Worm (Caenorhabditis elegans) whole organism, late embryonic: ENCODE results near the gene sec-23.
A peak's percentile ranks its signal among the peaks of the same experiment; 100 is the strongest.

Experiments used
- C38D4.7 ChIP-seq: fragments of 200-800 bp; sonication (Bioruptor generic); optimal IDR thresholded peaks from 2 replicates; lab custom pipeline; 2018; ENCODE audit warnings: mild to moderate bottlenecking, missing genetic modification characterization, moderate library complexity, missing compliant biosample characterization
- F13H6.1 ChIP-seq: sonication (generic microtip); optimal IDR thresholded peaks from 2 replicates; lab custom pipeline; 2016; ENCODE audit warnings: missing genetic modification characterization, missing compliant biosample characterization
- Y22D7AL.16 ChIP-seq: sonication (generic microtip); optimal IDR thresholded peaks from 2 replicates; lab custom pipeline; 2016; ENCODE audit warnings: missing genetic modification characterization, missing compliant biosample characterization
- ceh-2 ChIP-seq: sonication (generic microtip); optimal IDR thresholded peaks from 2 replicates; lab custom pipeline; 2016; ENCODE audit warnings: missing genotype, missing genetic modification characterization, missing compliant biosample characterization
- ceh-22 ChIP-seq: sonication (generic microtip); optimal IDR thresholded peaks from 2 replicates; lab custom pipeline; 2017; ENCODE audit warnings: missing biosample characterization, missing genetic modification characterization
- ceh-24 ChIP-seq: sonication (generic microtip); optimal IDR thresholded peaks from 2 replicates; lab custom pipeline; 2016; ENCODE audit warnings: mild to moderate bottlenecking, missing genetic modification characterization, missing compliant biosample characterization
- ceh-45 ChIP-seq: fragments of 200-800 bp; sonication (Bioruptor generic); IDR thresholded peaks from 2 replicates; pipeline ENCODE4 v1.3.6; 2022; ENCODE audit warnings: missing genetic modification reagents, missing genetic modification characterization, missing compliant biosample characterization
- ceh-48 ChIP-seq: sonication (generic microtip); optimal IDR thresholded peaks from 2 replicates; lab custom pipeline; 2016; ENCODE audit warnings: missing genetic modification characterization, inconsistent platforms, missing compliant biosample characterization
- ceh-6 ChIP-seq: fragments of 200-800 bp; sonication (Bioruptor generic); optimal IDR thresholded peaks from 2 replicates; lab custom pipeline; 2018; ENCODE audit warnings: mild to moderate bottlenecking, missing genetic modification characterization, missing compliant biosample characterization
- dmd-4 ChIP-seq: sonication (generic microtip); optimal IDR thresholded peaks from 2 replicates; lab custom pipeline; 2016; ENCODE audit warnings: borderline replicate concordance, missing genetic modification characterization, missing compliant biosample characterization
- dve-1 ChIP-seq: sonication (generic microtip); optimal IDR thresholded peaks from 2 replicates; lab custom pipeline; 2017; ENCODE audit warnings: antibody characterized with exemption, mild to moderate bottlenecking, missing genetic modification characterization, missing compliant biosample characterization
- elt-2 ChIP-seq: sonication (generic microtip); optimal IDR thresholded peaks from 2 replicates; lab custom pipeline; 2016; ENCODE audit warnings: missing genetic modification reagents, missing genetic modification characterization, missing compliant biosample characterization
- elt-4 ChIP-seq: sonication (generic microtip); optimal IDR thresholded peaks from 2 replicates; lab custom pipeline; 2016; ENCODE audit warnings: missing genetic modification characterization, missing compliant biosample characterization
- ets-4 ChIP-seq: sonication (generic microtip); optimal IDR thresholded peaks from 2 replicates; lab custom pipeline; 2016; ENCODE audit warnings: missing genetic modification characterization, missing compliant biosample characterization
- eyg-1 ChIP-seq: sonication (generic microtip); optimal IDR thresholded peaks from 2 replicates; lab custom pipeline; 2016; ENCODE audit warnings: missing genotype, missing genetic modification characterization, missing compliant biosample characterization
- fax-1 ChIP-seq: sonication (generic microtip); optimal IDR thresholded peaks from 2 replicates; lab custom pipeline; 2016; ENCODE audit warnings: missing genotype, missing genetic modification characterization, missing compliant biosample characterization
- fkh-6 ChIP-seq: sonication (generic microtip); optimal IDR thresholded peaks from 2 replicates; lab custom pipeline; 2016; ENCODE audit warnings: missing genetic modification characterization, missing compliant biosample characterization
- hlh-13 ChIP-seq: fragments of 200-800 bp; sonication (Bioruptor generic); optimal IDR thresholded peaks from 2 replicates; lab custom pipeline; 2018; ENCODE audit warnings: mild to moderate bottlenecking, missing genetic modification characterization, missing compliant biosample characterization
- hlh-15 ChIP-seq: sonication (generic microtip); optimal IDR thresholded peaks from 2 replicates; lab custom pipeline; 2016; ENCODE audit warnings: missing genetic modification characterization, missing compliant biosample characterization
- lim-6 ChIP-seq: sonication (generic microtip); optimal IDR thresholded peaks from 2 replicates; lab custom pipeline; 2016; ENCODE audit warnings: missing genetic modification characterization, missing compliant biosample characterization
- lin-11 ChIP-seq: fragments of 200-800 bp; sonication (Bioruptor generic); optimal IDR thresholded peaks from 2 replicates; lab custom pipeline; 2018; ENCODE audit warnings: mild to moderate bottlenecking, missing genetic modification characterization, missing compliant biosample characterization
- mec-3 ChIP-seq: sonication (generic microtip); optimal IDR thresholded peaks from 2 replicates; lab custom pipeline; 2016; ENCODE audit warnings: borderline replicate concordance, missing genetic modification characterization, missing compliant biosample characterization
- nfya-1 ChIP-seq: sonication (generic microtip); optimal IDR thresholded peaks from 2 replicates; lab custom pipeline; 2017; ENCODE audit warnings: missing genetic modification characterization, mild to moderate bottlenecking, missing compliant biosample characterization, antibody characterized with exemption, moderate library complexity
- odd-2 ChIP-seq: sonication (generic microtip); optimal IDR thresholded peaks from 2 replicates; lab custom pipeline; 2017; ENCODE audit warnings: antibody characterized with exemption, mild to moderate bottlenecking, missing genetic modification characterization, missing compliant biosample characterization
- pag-3 ChIP-seq: sonication (generic microtip); optimal IDR thresholded peaks from 2 replicates; lab custom pipeline; 2016; ENCODE audit warnings: missing compliant biosample characterization, missing genetic modification characterization, borderline replicate concordance
- pax-1 ChIP-seq: fragments of 150-350 bp; optimal IDR thresholded peaks from 2 replicates; lab custom pipeline; 2014; ENCODE audit warnings: missing biosample characterization, missing genetic modification characterization
- pha-2 ChIP-seq: sonication (generic microtip); optimal IDR thresholded peaks from 2 replicates; lab custom pipeline; 2017; ENCODE audit warnings: mild to moderate bottlenecking, missing genetic modification characterization, missing compliant biosample characterization
- pros-1 ChIP-seq: fragments of 150-350 bp; optimal IDR thresholded peaks from 2 replicates; lab custom pipeline; 2014; ENCODE audit warnings: missing biosample characterization, missing genetic modification reagents, missing genetic modification characterization
- ref-2 ChIP-seq: sonication (generic microtip); optimal IDR thresholded peaks from 2 replicates; lab custom pipeline; 2016; ENCODE audit warnings: missing genetic modification characterization, missing compliant biosample characterization
- rnt-1 ChIP-seq: sonication (generic microtip); optimal IDR thresholded peaks from 2 replicates; lab custom pipeline; 2016; ENCODE audit warnings: missing genetic modification characterization, missing compliant biosample characterization
- sox-2 ChIP-seq: fragments of 200-800 bp; sonication (Bioruptor generic); IDR thresholded peaks from 2 replicates; pipeline ENCODE4 v1.3.6; 2022; ENCODE audit warnings: missing genetic modification reagents, missing genetic modification characterization, missing compliant biosample characterization
- tbx-2 ChIP-seq: sonication (generic microtip); optimal IDR thresholded peaks from 2 replicates; lab custom pipeline; 2016; ENCODE audit warnings: missing genetic modification characterization, missing compliant biosample characterization
- unc-3 ChIP-seq, 2 experiments: fragments of 200-800 bp in 1 of 2; sonication (Bioruptor generic) in 1 of 2; sonication (generic microtip) in 1 of 2; conservative IDR thresholded peaks in 1 of 2; optimal IDR thresholded peaks in 1 of 2; 2 replicates each; pipeline versions ENCODE4 v1.3.6 to Lab custom; 2016 to 2022; ENCODE audit warnings: missing compliant biosample characterization in 2 of 2, missing genetic modification characterization in 2 of 2, missing genetic modification reagents in 1 of 2
- unc-42 ChIP-seq: sonication (generic microtip); optimal IDR thresholded peaks from 2 replicates; lab custom pipeline; 2016; ENCODE audit warnings: missing genotype, missing genetic modification characterization, missing compliant biosample characterization
- unc-86 ChIP-seq: sonication (generic microtip); optimal IDR thresholded peaks from 2 replicates; lab custom pipeline; 2016; ENCODE audit warnings: missing genetic modification characterization, missing compliant biosample characterization
- ztf-16 ChIP-seq: sonication (generic microtip); optimal IDR thresholded peaks from 2 replicates; lab custom pipeline; 2017; ENCODE audit warnings: missing genetic modification characterization, missing compliant biosample characterization

The sec-23 gene

ce11 chrV:20065096-20065495, 26.0 kb upstream of the sec-23 start:
- peak; percentile 81 for TF ChIP-seq pha-2 (tag; lab: Kevin White, UChicago)
- TF ChIP-seq dmd-4 (tag; lab: Kevin White, UChicago): no peak
- TF ChIP-seq lin-11: no peak

ce11 chrV:20067075-20067474, 24.0 kb upstream of the sec-23 start:
- no peak for TF ChIP-seq pag-3
- no peak for TF ChIP-seq ceh-2 (tag; lab: Kevin White, UChicago)
- TF ChIP-seq ets-4 (tag; lab: Kevin White, UChicago): no peak
- TF ChIP-seq pax-1 (tag; lab: Kevin White, UChicago): no peak
- no peak for TF ChIP-seq sox-2 (GFP tag; lab: Robert Waterston, UW)
- TF ChIP-seq fkh-6 (tag; lab: Kevin White, UChicago): no peak
- no peak for TF ChIP-seq rnt-1 (tag; lab: Kevin White, UChicago)
- TF ChIP-seq ceh-48 (tag; lab: Kevin White, UChicago): no peak
- no peak for TF ChIP-seq lim-6 (tag; lab: Kevin White, UChicago)
- no peak for TF ChIP-seq fax-1
- no peak for TF ChIP-seq F13H6.1 (tag; lab: Kevin White, UChicago)
- no peak for TF ChIP-seq tbx-2 (tag; lab: Kevin White, UChicago)
- TF ChIP-seq unc-86 (tag; lab: Kevin White, UChicago): no peak
- no peak for TF ChIP-seq ref-2 (tag; lab: Kevin White, UChicago)
- no peak for TF ChIP-seq hlh-13 (GFP tag; lab: Kevin White, UChicago)

ce11 chrV:20068389-20068788, 22.7 kb upstream of the sec-23 start:
- peak; percentile 17 for TF ChIP-seq nfya-1
- TF ChIP-seq pax-1 (tag; lab: Kevin White, UChicago): peak; percentile 81
- no peak for TF ChIP-seq ceh-45

DNA sequence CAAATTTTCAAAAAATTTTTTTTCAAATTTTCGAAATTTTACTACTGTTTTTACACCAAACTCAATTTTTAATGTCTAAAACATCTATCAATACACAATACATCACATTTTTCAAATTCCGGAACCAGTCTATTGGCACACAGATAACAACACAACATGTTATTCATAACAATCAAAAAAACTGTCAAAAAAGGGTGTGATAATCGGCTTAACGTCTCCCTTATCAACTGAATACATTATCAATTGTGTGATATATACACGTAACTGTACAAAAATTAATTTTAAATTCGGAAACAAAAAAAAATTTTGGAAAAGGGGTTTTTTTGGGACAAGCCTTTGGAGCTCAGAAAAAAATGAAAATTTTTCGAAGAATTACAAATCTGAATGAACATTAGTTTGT, 16.7 kb upstream of the sec-23 start:
- TF ChIP-seq ztf-16 (tag; lab: Kevin White, UChicago): no peak
- peak; percentile 68 for TF ChIP-seq elt-2 (tag; lab: Kevin White, UChicago)

DNA sequence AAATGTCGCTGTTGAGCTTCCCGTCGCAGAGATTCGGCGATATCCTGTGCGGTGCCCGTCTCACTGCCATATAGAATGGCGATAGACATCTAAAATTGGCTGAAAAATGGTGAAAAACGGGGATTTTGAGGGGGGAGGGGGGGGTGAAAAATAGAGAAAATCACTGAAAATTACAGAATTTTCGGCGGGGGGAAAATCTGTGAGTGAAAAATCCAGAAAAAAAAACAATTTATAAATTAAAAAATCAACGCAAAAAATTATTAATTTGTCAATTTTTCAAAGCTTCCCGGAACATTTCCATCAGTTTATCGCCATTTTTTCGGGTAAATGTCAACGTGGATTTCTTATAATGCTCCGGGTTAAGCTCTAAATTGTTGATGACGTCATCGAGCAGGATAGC, 3.4 kb upstream of the sec-23 start, which contains the start of gene fre-1:
Gene fre-1 (minus strand): TSS at position 101 of the 400 bp plus-strand sequence.
- TF ChIP-seq Y22D7AL.16 (tag; lab: Kevin White, UChicago): no peak
- no peak for TF ChIP-seq odd-2
- TF ChIP-seq mec-3: no peak
- TF ChIP-seq hlh-15 (tag; lab: Kevin White, UChicago): no peak
- no peak for TF ChIP-seq unc-3 (GFP tag; conservative IDR thresholded peaks at IDR 0.05; lab: Robert Waterston, UW)
- TF ChIP-seq unc-3 (tag; optimal IDR thresholded peaks at IDR 0.05; lab: Kevin White, UChicago): no peak
- TF ChIP-seq fkh-6 (tag; lab: Kevin White, UChicago): no peak
- no peak for TF ChIP-seq eyg-1 (tag; lab: Kevin White, UChicago)
- TF ChIP-seq ceh-6 (GFP tag; lab: Kevin White, UChicago): no peak
- no peak for TF ChIP-seq unc-42 (tag; lab: Kevin White, UChicago)
- TF ChIP-seq elt-4 (tag; lab: Kevin White, UChicago): no peak
- TF ChIP-seq ztf-16 (tag; lab: Kevin White, UChicago): no peak
- no peak for TF ChIP-seq ceh-48 (tag; lab: Kevin White, UChicago)
- no peak for TF ChIP-seq ceh-24
- TF ChIP-seq dve-1 (tag; lab: Kevin White, UChicago): no peak
- TF ChIP-seq rnt-1 (tag; lab: Kevin White, UChicago): no peak
- TF ChIP-seq pros-1 (tag; lab: Kevin White, UChicago): no peak
- TF ChIP-seq pha-2 (tag; lab: Kevin White, UChicago): no peak
- no peak for TF ChIP-seq ceh-22
- no peak for TF ChIP-seq C38D4.7 (GFP tag; lab: Kevin White, UChicago)
